Fruit fly (Drosophila melanogaster) whole organism, embryonic: ENCODE measurements around the gene alphaSnap.

Experiments used
- Abd-B ChIP-seq: fragments of 200-800 bp; sonication (Bioruptor generic); optimal IDR thresholded peaks from 2 replicates; lab custom pipeline; 2018; ENCODE audit warnings: missing biosample characterization, mild to moderate bottlenecking, missing genetic modification characterization, moderate library complexity
- Atf6 ChIP-seq: fragments of 200-800 bp; sonication (Bioruptor generic); IDR thresholded peaks from 2 replicates; pipeline ENCODE4 v1.3.6; 2022; ENCODE audit warnings: missing biosample characterization, missing genetic modification characterization
- B-H2 ChIP-seq: fragments of 200-800 bp; sonication (Bioruptor generic); optimal IDR thresholded peaks from 2 replicates; lab custom pipeline; 2018; ENCODE audit warnings: missing biosample characterization, mild to moderate bottlenecking, missing genetic modification characterization
- BtbVII ChIP-seq: fragments of 200-800 bp; sonication (Bioruptor generic); optimal IDR thresholded peaks from 3 replicates; lab custom pipeline; 2017; ENCODE audit warnings: missing biosample characterization, mild to moderate bottlenecking, missing genetic modification characterization
- CG10979 ChIP-seq: fragments of 200-800 bp; sonication (Bioruptor generic); optimal IDR thresholded peaks from 2 replicates; lab custom pipeline; 2018; ENCODE audit warnings: missing biosample characterization, mild to moderate bottlenecking, missing genetic modification characterization, moderate library complexity
- CG11085 ChIP-seq: fragments of 200-800 bp; sonication (Bioruptor generic); IDR thresholded peaks from 2 replicates; pipeline ENCODE4 v1.3.6; 2022; ENCODE audit warnings: missing biosample characterization, missing genetic modification characterization
- CG12155 ChIP-seq: fragments of 200-800 bp; sonication (Bioruptor generic); optimal IDR thresholded peaks from 3 replicates; lab custom pipeline; 2016; ENCODE audit warnings: missing biosample characterization, missing genetic modification characterization
- CG13296 ChIP-seq: fragments of 200-800 bp; sonication (Bioruptor generic); optimal IDR thresholded peaks from 3 replicates; lab custom pipeline; 2018; ENCODE audit warnings: missing biosample characterization, mild to moderate bottlenecking, missing genetic modification characterization
- CG13894 ChIP-seq: fragments of 200-800 bp; sonication (Bioruptor generic); optimal IDR thresholded peaks from 3 replicates; lab custom pipeline; 2018; ENCODE audit warnings: missing biosample characterization, mild to moderate bottlenecking, missing genetic modification characterization, moderate library complexity
- CG1603 ChIP-seq: fragments of 200-800 bp; sonication (Bioruptor generic); optimal IDR thresholded peaks from 2 replicates; lab custom pipeline; 2019; ENCODE audit warnings: missing biosample characterization, mild to moderate bottlenecking, missing genetic modification characterization, moderate library complexity
- CG17328 ChIP-seq: fragments of 200-800 bp; sonication (Bioruptor generic); IDR thresholded peaks from 2 replicates; pipeline ENCODE4 v1.3.6; 2022; ENCODE audit warnings: missing biosample characterization, missing genetic modification characterization
- CG17829 ChIP-seq: fragments of 200-800 bp; optimal IDR thresholded peaks from 2 replicates; lab custom pipeline; 2019; ENCODE audit warnings: missing biosample characterization, mild to moderate bottlenecking, missing genetic modification characterization, moderate library complexity
- CG18599 ChIP-seq: fragments of 200-800 bp; sonication (Bioruptor generic); optimal IDR thresholded peaks from 3 replicates; lab custom pipeline; 2017; ENCODE audit warnings: missing biosample characterization, missing genetic modification characterization, mild to moderate bottlenecking, moderate library complexity, missing genetic modification reagents
- CG30431 ChIP-seq: fragments of 200-800 bp; sonication (Bioruptor generic); optimal IDR thresholded peaks from 2 replicates; lab custom pipeline; 2017; ENCODE audit warnings: missing biosample characterization, missing genetic modification characterization
- CG32532 ChIP-seq: fragments of 200-800 bp; sonication (Bioruptor generic); IDR thresholded peaks from 2 replicates; pipeline ENCODE4 v1.3.6; 2022; ENCODE audit warnings: missing biosample characterization, missing genetic modification characterization
- CG34422 ChIP-seq: fragments of 200-800 bp; sonication (Bioruptor generic); IDR thresholded peaks from 3 replicates; pipeline ENCODE4 v1.3.6; 2022; ENCODE audit warnings: missing biosample characterization, missing genetic modification characterization
- CG4360 ChIP-seq: fragments of 200-800 bp; sonication (Bioruptor generic); IDR thresholded peaks from 2 replicates; pipeline ENCODE4 v1.3.6; 2022; ENCODE audit warnings: missing biosample characterization, missing genetic modification characterization
- CG4424 ChIP-seq: fragments of 200-800 bp; sonication (Bioruptor generic); optimal IDR thresholded peaks from 3 replicates; lab custom pipeline; 2016; ENCODE audit warnings: missing biosample characterization, missing genetic modification characterization
- CG7987 ChIP-seq: fragments of 200-800 bp; sonication (Bioruptor generic); optimal IDR thresholded peaks from 2 replicates; lab custom pipeline; 2018; ENCODE audit warnings: missing biosample characterization, mild to moderate bottlenecking, missing genetic modification characterization, moderate library complexity
- CG9876 ChIP-seq: fragments of 200-800 bp; sonication (Bioruptor generic); optimal IDR thresholded peaks from 2 replicates; lab custom pipeline; 2016; ENCODE audit warnings: missing biosample characterization, missing genetic modification characterization
- CG9932 ChIP-seq: fragments of 200-800 bp; sonication (Bioruptor generic); IDR thresholded peaks from 2 replicates; pipeline ENCODE4 v1.3.6; 2022; ENCODE audit warnings: missing biosample characterization, missing genetic modification characterization
- CTCF ChIP-seq: fragments of 200-800 bp; sonication (Bioruptor generic); optimal IDR thresholded peaks from 2 replicates; lab custom pipeline; 2017; ENCODE audit warnings: missing biosample characterization, mild to moderate bottlenecking, missing genetic modification characterization, moderate library complexity
- CkIIα-i1 ChIP-seq: fragments of 200-800 bp; sonication (Bioruptor generic); IDR thresholded peaks from 2 replicates; pipeline ENCODE4 v1.3.6; 2022; ENCODE audit warnings: missing biosample characterization, missing genetic modification characterization
- Dbx ChIP-seq: fragments of 200-800 bp; sonication (Bioruptor generic); IDR thresholded peaks from 3 replicates; pipeline ENCODE4 v1.3.6; 2022; ENCODE audit warnings: missing biosample characterization, missing genetic modification characterization
- Deaf1 ChIP-seq: fragments of 200-800 bp; optimal IDR thresholded peaks from 3 replicates; lab custom pipeline; 2019; ENCODE audit warnings: missing biosample characterization, mild to moderate bottlenecking, missing genetic modification characterization, moderate library complexity
- Dek ChIP-seq: fragments of 200-800 bp; sonication (Bioruptor generic); optimal IDR thresholded peaks from 3 replicates; lab custom pipeline; 2019; ENCODE audit warnings: missing biosample characterization, mild to moderate bottlenecking, missing genetic modification characterization, moderate library complexity
- Dip3 ChIP-seq: fragments of 200-800 bp; sonication (Bioruptor generic); optimal IDR thresholded peaks from 3 replicates; lab custom pipeline; 2016; ENCODE audit warnings: missing biosample characterization, missing genetic modification characterization
- Eip74EF ChIP-seq, 2 experiments: fragments of 200-800 bp in 1 of 2; fragments of >200 bp in 1 of 2; sonication (Bioruptor generic) in 1 of 2; optimal IDR thresholded peaks; 2 replicates each; lab custom pipeline; 2017 to 2019; ENCODE audit warnings: missing biosample characterization in 2 of 2, missing genetic modification characterization in 2 of 2, mild to moderate bottlenecking in 1 of 2, moderate library complexity in 1 of 2
- Hr39 ChIP-seq: fragments of >200 bp; optimal IDR thresholded peaks from 2 replicates; lab custom pipeline; 2017
- Nf-YA ChIP-seq: fragments of 200-800 bp; sonication (Bioruptor generic); IDR thresholded peaks from 2 replicates; pipeline ENCODE4 v1.3.6; 2022; ENCODE audit warnings: missing biosample characterization, missing genetic modification characterization
- PHDP ChIP-seq: fragments of 200-800 bp; sonication (Bioruptor generic); optimal IDR thresholded peaks from 3 replicates; lab custom pipeline; 2018; ENCODE audit warnings: missing biosample characterization, mild to moderate bottlenecking, missing genetic modification characterization, moderate library complexity
- ab ChIP-seq: fragments of 200-800 bp; sonication (Bioruptor generic); optimal IDR thresholded peaks from 2 replicates; lab custom pipeline; 2016; ENCODE audit warnings: missing biosample characterization, missing genetic modification characterization
- aop ChIP-seq: fragments of 200-800 bp; sonication (Bioruptor generic); IDR thresholded peaks from 2 replicates; pipeline ENCODE4 v1.3.6; 2022; ENCODE audit warnings: missing biosample characterization, missing genetic modification characterization
- bcd ChIP-seq: fragments of 200-800 bp; sonication (Bioruptor generic); optimal IDR thresholded peaks from 2 replicates; lab custom pipeline; 2017; ENCODE audit warnings: missing biosample characterization, mild to moderate bottlenecking, missing genetic modification characterization
- chn ChIP-seq: fragments of 200-800 bp; sonication (Bioruptor generic); optimal IDR thresholded peaks from 2 replicates; lab custom pipeline; 2016; ENCODE audit warnings: missing biosample characterization, missing genetic modification characterization
- corto ChIP-seq: fragments of 200-800 bp; sonication (Bioruptor generic); optimal IDR thresholded peaks from 2 replicates; lab custom pipeline; 2016; ENCODE audit warnings: missing biosample characterization, mild to moderate bottlenecking, missing genetic modification characterization, moderate library complexity
- en ChIP-seq: fragments of 200-800 bp; sonication (Bioruptor generic); optimal IDR thresholded peaks from 2 replicates; lab custom pipeline; 2016; ENCODE audit warnings: missing biosample characterization, missing genetic modification characterization
- esg ChIP-seq: fragments of 200-800 bp; sonication (Bioruptor generic); conservative IDR thresholded peaks from 2 replicates; pipeline ENCODE4 v1.3.6; 2022; ENCODE audit warnings: missing biosample characterization, missing genetic modification characterization
- exex ChIP-seq: fragments of 200-800 bp; sonication (Bioruptor generic); optimal IDR thresholded peaks from 4 replicates; lab custom pipeline; 2018; ENCODE audit warnings: missing biosample characterization, mild to moderate bottlenecking, missing genetic modification characterization, moderate library complexity
- gce ChIP-seq: fragments of 200-800 bp; sonication (Bioruptor generic); IDR thresholded peaks from 3 replicates; pipeline ENCODE4 v1.3.6; 2022; ENCODE audit warnings: missing biosample characterization, missing genetic modification characterization
- gro ChIP-seq: fragments of 200-800 bp; sonication (Bioruptor generic); optimal IDR thresholded peaks from 2 replicates; lab custom pipeline; 2016; ENCODE audit warnings: missing biosample characterization, missing genetic modification characterization
- h ChIP-seq: fragments of >200 bp; optimal IDR thresholded peaks from 2 replicates; lab custom pipeline; 2017
- hbn ChIP-seq: fragments of 200-800 bp; sonication (Bioruptor generic); IDR thresholded peaks from 2 replicates; pipeline ENCODE4 v1.3.6; 2022; ENCODE audit warnings: missing biosample characterization, missing genetic modification characterization; ENCODE audit not compliant: partially characterized antibody
- mirr ChIP-seq: fragments of 200-800 bp; sonication (Bioruptor generic); optimal IDR thresholded peaks from 3 replicates; lab custom pipeline; 2018; ENCODE audit warnings: missing biosample characterization, mild to moderate bottlenecking, missing genetic modification characterization
- mld ChIP-seq: fragments of 200-800 bp; sonication (Bioruptor generic); IDR thresholded peaks from 3 replicates; pipeline ENCODE4 v1.3.6; 2022; ENCODE audit warnings: missing biosample characterization, missing genetic modification characterization; ENCODE audit not compliant: partially characterized antibody
- peb ChIP-seq: fragments of 200-800 bp; sonication (Bioruptor generic); IDR thresholded peaks from 2 replicates; pipeline ENCODE4 v1.3.6; 2022; ENCODE audit warnings: missing biosample characterization, missing genetic modification characterization
- sc ChIP-seq, 3 experiments: fragments of >200 bp in 2 of 3; fragments of 200-800 bp in 1 of 3; sonication (Bioruptor generic) in 1 of 3; optimal IDR thresholded peaks; 2 replicates in 2 of 3; 3 replicates in 1 of 3; lab custom pipeline; 2017; ENCODE audit warnings: mild to moderate bottlenecking in 1 of 3, missing biosample characterization in 1 of 3, missing genetic modification characterization in 1 of 3, missing genetic modification reagents in 1 of 3
- scrt ChIP-seq: fragments of 200-800 bp; sonication (Bioruptor generic); optimal IDR thresholded peaks from 2 replicates; lab custom pipeline; 2018; ENCODE audit warnings: missing biosample characterization, mild to moderate bottlenecking, missing genetic modification characterization, moderate library complexity
- slbo ChIP-seq: fragments of 200-800 bp; sonication (Bioruptor generic); IDR thresholded peaks from 2 replicates; pipeline ENCODE4 v1.3.6; 2022; ENCODE audit warnings: missing biosample characterization, missing genetic modification characterization
- sqz ChIP-seq: fragments of 200-800 bp; sonication (Bioruptor generic); optimal IDR thresholded peaks from 3 replicates; lab custom pipeline; 2018; ENCODE audit warnings: missing biosample characterization, mild to moderate bottlenecking, missing genetic modification characterization
- tna ChIP-seq: fragments of 200-800 bp; sonication (Bioruptor generic); IDR thresholded peaks from 2 replicates; pipeline ENCODE4 v1.3.6; 2022; ENCODE audit warnings: missing biosample characterization, missing genetic modification characterization; ENCODE audit not compliant: partially characterized antibody
- unc-4 ChIP-seq: fragments of 200-800 bp; sonication (Bioruptor generic); IDR thresholded peaks from 2 replicates; pipeline ENCODE4 v1.3.6; 2022; ENCODE audit warnings: missing biosample characterization, missing genetic modification characterization; ENCODE audit not compliant: partially characterized antibody
- zfh2 ChIP-seq: fragments of 200-800 bp; sonication (Bioruptor generic); optimal IDR thresholded peaks from 2 replicates; lab custom pipeline; 2016; ENCODE audit warnings: missing biosample characterization, missing genetic modification characterization

The alphaSnap gene

dm6 chr3L:20296797-20297196 lies 16.6 kb upstream of the alphaSnap start, which contains the start of gene FRG1 (continued):
- TF ChIP-seq mld (GFP tag; lab: Robert Waterston, UW) (peak; percentile 64; the same call in 2 of the 3 replicates), CG12155 (GFP tag; lab: Kevin White, UChicago) (no peak), PHDP (tag; lab: Kevin White, UChicago) (no peak), Atf6 (GFP tag; lab: Robert Waterston, UW) (no peak), mirr (no peak), CG11085 (no peak), hbn (GFP tag; lab: Robert Waterston, UW) (peak; percentile 72), gce (GFP tag; lab: Robert Waterston, UW) (no peak), CG30431 (GFP tag; lab: Kevin White, UChicago) (no peak), Nf-YA (GFP tag; lab: Robert Waterston, UW) (no peak), CG34422 (GFP tag; lab: Robert Waterston, UW) (no peak), unc-4 (GFP tag; lab: Robert Waterston, UW) (peak; percentile 74; the same call in 1 of the 2 replicates), Abd-B (GFP tag; lab: Kevin White, UChicago) (no peak), CG1603 (peak; percentile 67), zfh2 (no peak), peb (GFP tag; lab: Robert Waterston, UW) (no peak), Dbx (no peak), Eip74EF (GFP tag; optimal IDR thresholded peaks at IDR 0.05; lab: Kevin White, UChicago) (no peak), BtbVII (GFP tag; lab: Kevin White, UChicago) (no peak), ab (GFP tag; lab: Kevin White, UChicago) (no peak), Hr39 (no peak), CG9932 (GFP tag; lab: Robert Waterston, UW) (no peak), CG13296 (GFP tag; lab: Kevin White, UChicago) (no peak), corto (GFP tag; lab: Kevin White, UChicago) (no peak), tna (GFP tag; lab: Robert Waterston, UW) (peak; percentile 60), sqz (GFP tag; lab: Kevin White, UChicago) (no peak), aop (GFP tag; lab: Robert Waterston, UW) (no peak), exex (tag; lab: Kevin White, UChicago) (no peak), esg (GFP tag; lab: Robert Waterston, UW) (no peak), Deaf1 (tag; lab: Kevin White, UChicago) (no peak), CG9876 (GFP tag; lab: Kevin White, UChicago) (no peak), chn (GFP tag; lab: Kevin White, UChicago) (no peak), h (lab: Kevin White, UChicago) (no peak), CG17328 (GFP tag; lab: Robert Waterston, UW) (no peak), sc (optimal IDR thresholded peaks at IDR 0.05; lab: Kevin White, UChicago) (no peak), sc (GFP tag; optimal IDR thresholded peaks at IDR 0.05; lab: Kevin White, UChicago) (no peak), CG32532 (GFP tag; lab: Robert Waterston, UW) (no peak), Dek (tag; lab: Kevin White, UChicago) (no peak), CG7987 (GFP tag; lab: Kevin White, UChicago) (no peak), CG10979 (tag; lab: Kevin White, UChicago) (no peak), bcd (GFP tag; lab: Kevin White, UChicago) (no peak), Dip3 (no peak), en (GFP tag; lab: Kevin White, UChicago) (no peak), scrt (no peak), CG13894 (tag; lab: Kevin White, UChicago) (no peak), CTCF (GFP tag; lab: Kevin White, UChicago) (peak; percentile 38), slbo (no peak), CG4424 (GFP tag; lab: Kevin White, UChicago) (no peak), CG4360 (GFP tag; lab: Robert Waterston, UW) (no peak), CG18599 (GFP tag; lab: Kevin White, UChicago) (no peak), gro (GFP tag; lab: Kevin White, UChicago) (no peak), CG17829 (tag; lab: Kevin White, UChicago) (no peak), CkIIα-i1 (GFP tag; lab: Robert Waterston, UW) (no peak), B-H2 (GFP tag; lab: Kevin White, UChicago) (no peak)
